Worm (Caenorhabditis elegans): ENCODE results near the gene ZK938.12.

DNA sequence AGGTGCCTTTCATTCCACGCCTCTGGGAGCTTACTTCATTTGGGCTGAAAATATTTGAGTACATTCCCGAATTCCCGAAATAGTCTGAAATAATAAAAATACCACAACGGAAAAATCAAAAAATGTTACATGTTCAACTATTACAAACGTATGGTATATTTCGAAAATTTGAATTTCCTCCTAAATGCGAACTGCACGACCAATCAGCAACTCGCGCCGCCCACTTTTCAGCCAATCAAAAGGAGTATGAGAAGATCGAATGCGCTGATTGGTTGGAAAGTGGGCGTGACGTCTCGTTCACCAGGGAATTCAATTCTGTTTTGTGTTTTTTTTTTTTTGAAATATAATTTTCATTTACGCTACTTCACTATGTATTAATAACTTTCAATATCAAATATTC is 37.6 kb downstream of the ZK938.12 start, which contains the start of gene old-1:
- TF ChIP-seq sox-4 (tag; optimal IDR thresholded peaks at IDR 0.05), result no peak
- no peak for TF ChIP-seq fkh-10 (GFP tag; optimal IDR thresholded peaks at IDR 0.05)
- TF ChIP-seq snpc-4 (tag; optimal IDR thresholded peaks at IDR 0.05), result no peak
- no peak for TF ChIP-seq elt-3 (tag; optimal IDR thresholded peaks at IDR 0.05)
- TF ChIP-seq nhr-237 (tag; optimal IDR thresholded peaks at IDR 0.05), result no peak

All from whole organism, L1 larva.